Worm (Caenorhabditis elegans) whole organism, L2 larva: ENCODE measurements around the gene frm-8.

Source experiments
- C34F6.9 ChIP-seq: fragments of 150-350 bp; optimal IDR thresholded peaks from 2 replicates; lab custom pipeline; 2014; ENCODE audit warnings: missing biosample characterization, missing genetic modification characterization
- F13H6.1 ChIP-seq: sonication (generic microtip); optimal IDR thresholded peaks from 2 replicates; lab custom pipeline; 2016; ENCODE audit warnings: missing genetic modification characterization, missing compliant biosample characterization
- Y55F3AM.14 ChIP-seq: fragments of 200-800 bp; sonication (Bioruptor generic); optimal IDR thresholded peaks from 2 replicates; lab custom pipeline; 2018; ENCODE audit warnings: mild to moderate bottlenecking, missing genetic modification characterization, missing compliant biosample characterization
- aly-2 ChIP-seq: fragments of 150-350 bp; optimal IDR thresholded peaks from 2 replicates; lab custom pipeline; 2014; ENCODE audit warnings: missing biosample characterization, missing genetic modification characterization
- blmp-1 ChIP-seq: sonication (generic microtip); optimal IDR thresholded peaks from 2 replicates; lab custom pipeline; 2017; ENCODE audit warnings: missing genetic modification characterization, mild to moderate bottlenecking, missing compliant biosample characterization, antibody characterized with exemption, moderate library complexity; ENCODE audit not compliant: insufficient read depth
- ceh-16 ChIP-seq: fragments of 150-350 bp; optimal IDR thresholded peaks from 2 replicates; lab custom pipeline; 2014; ENCODE audit warnings: missing biosample characterization, missing genetic modification characterization
- crh-2 ChIP-seq: sonication (generic microtip); optimal IDR thresholded peaks from 2 replicates; lab custom pipeline; 2017; ENCODE audit warnings: missing biosample characterization, missing genetic modification characterization
- dmd-4 ChIP-seq: sonication (generic microtip); optimal IDR thresholded peaks from 2 replicates; lab custom pipeline; 2017; ENCODE audit warnings: missing biosample characterization, missing genetic modification characterization
- egl-27 ChIP-seq: sonication (generic microtip); optimal IDR thresholded peaks from 3 replicates; lab custom pipeline; 2017; ENCODE audit warnings: missing biosample characterization, missing genetic modification reagents, missing genetic modification characterization
- elt-1 ChIP-seq: fragments of 150-350 bp; optimal IDR thresholded peaks from 2 replicates; lab custom pipeline; 2014; ENCODE audit warnings: missing biosample characterization, missing genetic modification characterization
- elt-3 ChIP-seq: sonication (generic microtip); optimal IDR thresholded peaks from 2 replicates; lab custom pipeline; 2017; ENCODE audit warnings: missing biosample characterization, missing genetic modification characterization
- gmeb-1 ChIP-seq: fragments of 150-350 bp; optimal IDR thresholded peaks from 2 replicates; lab custom pipeline; 2014; ENCODE audit warnings: missing biosample characterization, missing genetic modification characterization
- lin-11 ChIP-seq: fragments of 150-350 bp; sonication (generic microtip); optimal IDR thresholded peaks from 2 replicates; lab custom pipeline; 2014; ENCODE audit warnings: missing biosample characterization, missing genetic modification characterization, inconsistent platforms, mixed read lengths
- lin-13 ChIP-seq: fragments of 150-350 bp; optimal IDR thresholded peaks from 2 replicates; lab custom pipeline; 2014; ENCODE audit warnings: missing biosample characterization, missing genetic modification reagents, missing genetic modification characterization
- lin-39 ChIP-seq: fragments of 150-350 bp; optimal IDR thresholded peaks from 2 replicates; lab custom pipeline; 2014; ENCODE audit warnings: missing biosample characterization, missing genetic modification reagents, missing genetic modification characterization
- mab-5 ChIP-seq: fragments of 150-350 bp; optimal IDR thresholded peaks from 2 replicates; lab custom pipeline; 2014; ENCODE audit warnings: missing biosample characterization, missing genetic modification characterization
- mbf-1 ChIP-seq: sonication (generic microtip); optimal IDR thresholded peaks from 2 replicates; lab custom pipeline; 2017; ENCODE audit warnings: missing biosample characterization, missing genetic modification characterization
- mdl-1 ChIP-seq, 2 experiments: fragments of 150-350 bp in 1 of 2; sonication (generic microtip) in 1 of 2; optimal IDR thresholded peaks; 2 replicates each; lab custom pipeline; 2017; ENCODE audit warnings: missing biosample characterization in 2 of 2, missing genetic modification characterization in 2 of 2
- nhr-11 ChIP-seq: fragments of 150-350 bp; optimal IDR thresholded peaks from 2 replicates; lab custom pipeline; 2014; ENCODE audit warnings: missing biosample characterization, missing genetic modification characterization
- nhr-12 ChIP-seq: fragments of 150-350 bp; optimal IDR thresholded peaks from 2 replicates; lab custom pipeline; 2014; ENCODE audit warnings: missing biosample characterization, missing genetic modification characterization
- nhr-129 ChIP-seq: fragments of 150-350 bp; optimal IDR thresholded peaks from 2 replicates; lab custom pipeline; 2014; ENCODE audit warnings: missing biosample characterization, missing genetic modification characterization
- nhr-21 ChIP-seq: fragments of 150-350 bp; optimal IDR thresholded peaks from 2 replicates; lab custom pipeline; 2014; ENCODE audit warnings: missing biosample characterization, missing genetic modification characterization
- nhr-237 ChIP-seq: fragments of 150-350 bp; optimal IDR thresholded peaks from 2 replicates; lab custom pipeline; 2014; ENCODE audit warnings: missing biosample characterization, missing genetic modification characterization
- nhr-25 ChIP-seq: fragments of 150-350 bp; sonication (generic microtip); optimal IDR thresholded peaks from 3 replicates; lab custom pipeline; 2014; ENCODE audit warnings: missing biosample characterization, missing genetic modification characterization
- nhr-6 ChIP-seq: fragments of 150-350 bp; optimal IDR thresholded peaks from 2 replicates; lab custom pipeline; 2014; ENCODE audit warnings: missing biosample characterization, missing genetic modification characterization
- nhr-77 ChIP-seq: fragments of 150-350 bp; optimal IDR thresholded peaks from 2 replicates; lab custom pipeline; 2014; ENCODE audit warnings: missing biosample characterization, missing genetic modification characterization
- peb-1 ChIP-seq: fragments of 150-350 bp; optimal IDR thresholded peaks from 2 replicates; lab custom pipeline; 2014; ENCODE audit warnings: missing biosample characterization, missing genetic modification characterization
- sem-4 ChIP-seq: fragments of 150-350 bp; optimal IDR thresholded peaks from 2 replicates; lab custom pipeline; 2014; ENCODE audit warnings: missing biosample characterization, missing genetic modification reagents, missing genetic modification characterization
- skn-1 ChIP-seq: sonication (generic microtip); optimal IDR thresholded peaks from 2 replicates; lab custom pipeline; 2017; ENCODE audit warnings: missing biosample characterization, missing genetic modification characterization
- sma-3 ChIP-seq: sonication (generic microtip); optimal IDR thresholded peaks from 2 replicates; lab custom pipeline; 2016; ENCODE audit warnings: missing genetic modification reagents, missing genetic modification characterization, missing compliant biosample characterization
- sma-9 ChIP-seq, 2 experiments: fragments of 150-350 bp in 1 of 2; sonication (generic microtip) in 1 of 2; optimal IDR thresholded peaks; 2 replicates each; lab custom pipeline; 2014 to 2016; ENCODE audit warnings: missing genetic modification characterization in 2 of 2, mild to moderate bottlenecking in 1 of 2, missing biosample characterization in 1 of 2, missing compliant biosample characterization in 1 of 2, missing genetic modification reagents in 1 of 2, moderate library complexity in 1 of 2
- snpc-4 ChIP-seq: fragments of 150-350 bp; optimal IDR thresholded peaks from 2 replicates; lab custom pipeline; 2014; ENCODE audit warnings: missing biosample characterization, missing genetic modification characterization
- unc-62 ChIP-seq: fragments of 150-350 bp; optimal IDR thresholded peaks from 2 replicates; lab custom pipeline; 2014; ENCODE audit warnings: missing biosample characterization, missing genetic modification reagents, missing genetic modification characterization
- zag-1 ChIP-seq: fragments of 150-350 bp; optimal IDR thresholded peaks from 2 replicates; lab custom pipeline; 2014; ENCODE audit warnings: missing biosample characterization, missing genetic modification characterization
- ztf-1 ChIP-seq: fragments of 200-800 bp; sonication (Bioruptor generic); conservative IDR thresholded peaks from 2 replicates; pipeline ENCODE4 v1.3.6; 2022; ENCODE audit warnings: missing genetic modification characterization, missing compliant biosample characterization
- ztf-11 ChIP-seq: sonication (generic microtip); optimal IDR thresholded peaks from 2 replicates; lab custom pipeline; 2017; ENCODE audit warnings: missing biosample characterization, missing genetic modification characterization
- ztf-4 ChIP-seq: fragments of 150-350 bp; optimal IDR thresholded peaks from 2 replicates; lab custom pipeline; 2014; ENCODE audit warnings: missing biosample characterization, missing genetic modification characterization

The frm-8 gene

DNA sequence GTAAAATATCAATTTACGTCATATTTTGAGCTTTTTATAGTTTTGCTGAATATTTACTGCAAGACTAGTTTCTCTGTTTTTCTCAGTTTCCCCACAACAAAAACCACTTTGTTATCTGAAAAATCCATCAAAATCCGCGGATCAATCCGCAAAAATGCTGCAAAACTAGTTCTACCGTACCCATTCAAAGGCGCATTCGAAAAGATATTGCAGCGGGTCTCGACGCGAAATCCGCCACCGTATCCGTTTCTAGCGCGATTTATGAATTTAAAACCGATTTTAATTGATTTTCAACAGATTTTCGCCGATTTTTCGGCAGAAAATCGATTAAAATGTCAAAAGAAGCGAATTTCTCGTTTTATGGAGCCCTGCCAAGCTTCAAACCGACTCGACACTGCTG is 47.6 kb downstream of the frm-8 start, which contains the start of gene R148.4:
TSS of gene R148.4 (plus strand) at position 211 of the 400 bp plus-strand sequence.
- TF ChIP-seq unc-62, result no peak
- no peak for TF ChIP-seq nhr-11
- TF ChIP-seq nhr-12, result no peak
- no peak for TF ChIP-seq mbf-1
- TF ChIP-seq sma-3 (GFP tag; lab: Kevin White, UChicago), result no peak
- TF ChIP-seq nhr-77 (tag; lab: Kevin White, UChicago), result no peak
- no peak for TF ChIP-seq elt-3 (tag; lab: Kevin White, UChicago)
- TF ChIP-seq sma-9 (GFP tag; optimal IDR thresholded peaks at IDR 0.05; lab: Kevin White, UChicago), result no peak
- TF ChIP-seq sma-9 (tag; optimal IDR thresholded peaks at IDR 0.05; lab: Kevin White, UChicago), result no peak

DNA sequence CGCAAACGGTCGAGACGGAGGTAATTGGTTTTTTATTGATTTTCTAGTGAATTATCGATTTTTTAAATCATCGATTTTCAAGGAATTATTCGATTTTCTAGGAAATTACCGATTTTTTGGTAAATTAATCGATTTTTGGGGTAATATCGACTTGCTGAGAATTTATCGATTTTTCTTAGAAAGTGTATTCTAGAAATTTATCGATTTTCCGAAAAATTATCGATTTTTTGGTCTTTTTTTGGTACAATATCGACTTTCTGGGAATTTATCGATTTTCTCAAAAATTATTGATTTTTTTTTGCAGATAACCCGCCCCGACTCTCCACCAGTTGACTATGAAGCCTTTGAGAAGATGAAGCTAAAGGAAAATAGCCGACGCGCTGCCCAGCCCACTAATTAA is 48.4 kb downstream of the frm-8 start:
- no peak for TF ChIP-seq lin-13
- no peak for TF ChIP-seq ztf-1 (GFP tag; lab: Robert Waterston, UW)
- no peak for TF ChIP-seq gmeb-1
- no peak for TF ChIP-seq Y55F3AM.14
- TF ChIP-seq nhr-237 (tag; lab: Kevin White, UChicago), result no peak
- no peak for TF ChIP-seq F13H6.1 (tag; lab: Kevin White, UChicago)
- TF ChIP-seq ztf-4 (tag; lab: Kevin White, UChicago), result no peak
- no peak for TF ChIP-seq nhr-77 (tag; lab: Kevin White, UChicago)
- no peak for TF ChIP-seq nhr-11
- TF ChIP-seq skn-1 (tag; lab: Kevin White, UChicago), result no peak
- TF ChIP-seq nhr-129 (tag; lab: Kevin White, UChicago), result no peak
- no peak for TF ChIP-seq mbf-1
- no peak for TF ChIP-seq nhr-6 (tag; lab: Kevin White, UChicago)
- TF ChIP-seq, all 48 proteins: peak for 0

ce11 chrIII:3169279-3169678 is 49.7 kb downstream of the frm-8 start:
- TF ChIP-seq lin-13 (no peak), lin-39 (tag; lab: Kevin White, UChicago) (no peak), nhr-21 (tag; lab: Kevin White, UChicago) (no peak), snpc-4 (tag; lab: Kevin White, UChicago) (no peak), dmd-4 (tag; lab: Kevin White, UChicago) (no peak), Y55F3AM.14 (no peak), peb-1 (tag; lab: Kevin White, UChicago) (no peak), crh-2 (tag; lab: Kevin White, UChicago) (no peak), elt-1 (tag; lab: Kevin White, UChicago) (no peak), ztf-11 (no peak), elt-3 (tag; lab: Kevin White, UChicago) (no peak), C34F6.9 (no peak)

ce11 chrIII:3165309-3165708 is 53.6 kb downstream of the frm-8 start, which contains the start of gene R148.5:
Gene R148.5, plus strand, starts transcription at chrIII:3165639.
- no peak for TF ChIP-seq Y55F3AM.14
- no peak for TF ChIP-seq skn-1 (tag; lab: Kevin White, UChicago)
- TF ChIP-seq aly-2 (tag; lab: Kevin White, UChicago), result no peak
- TF ChIP-seq lin-13, result no peak
- no peak for TF ChIP-seq elt-3 (tag; lab: Kevin White, UChicago)
- no peak for TF ChIP-seq zag-1 (tag; lab: Kevin White, UChicago)
- no peak for TF ChIP-seq gmeb-1
- no peak for TF ChIP-seq mab-5
- no peak for TF ChIP-seq lin-11 (tag; lab: Kevin White, UChicago)
- no peak for TF ChIP-seq sem-4 (tag; lab: Kevin White, UChicago)
- no peak for TF ChIP-seq sma-3 (GFP tag; lab: Kevin White, UChicago)
- no peak for TF ChIP-seq egl-27 (tag; lab: Kevin White, UChicago)

DNA sequence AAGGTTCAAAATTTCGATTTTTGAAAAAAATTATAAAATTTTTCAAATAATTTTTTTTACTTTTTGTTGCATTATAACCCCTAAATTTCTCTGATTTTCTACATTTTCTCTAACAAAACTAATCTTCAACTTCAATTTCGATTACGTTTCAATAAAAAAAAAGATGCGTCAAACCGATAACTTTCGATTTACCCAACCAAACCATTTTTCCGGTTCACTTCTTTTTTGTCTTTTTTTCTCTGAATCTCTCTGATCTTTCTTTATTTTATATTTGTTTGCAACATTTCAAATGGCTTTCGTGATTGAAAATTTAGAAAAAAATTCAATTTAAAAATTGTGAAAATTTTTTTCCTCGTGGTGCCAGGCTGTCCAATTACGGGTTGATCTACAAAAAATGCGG is 55.5 kb downstream of the frm-8 start:
- TF ChIP-seq nhr-12, result no peak
- TF ChIP-seq ceh-16, result no peak

DNA sequence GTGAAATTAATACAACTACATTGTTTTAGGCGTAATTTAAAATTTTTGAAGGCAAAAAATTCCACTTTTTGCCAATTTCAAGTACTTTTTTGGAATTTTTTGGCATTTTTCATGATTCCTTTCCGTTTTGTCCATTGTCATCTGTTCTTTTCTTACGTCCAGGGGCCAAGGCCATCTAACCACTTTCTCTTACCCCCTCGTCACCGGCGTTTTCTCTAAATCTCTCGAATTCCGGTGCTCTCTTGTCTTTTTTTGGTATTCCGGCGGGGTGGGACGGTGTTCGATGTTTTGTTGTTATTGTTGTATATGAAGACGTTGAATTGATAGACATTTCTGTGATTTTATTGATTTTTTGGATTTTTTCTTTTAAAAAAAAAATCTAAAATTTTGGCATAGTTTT is 57.4 kb downstream of the frm-8 start:
- no peak for TF ChIP-seq mdl-1 (tag; optimal IDR thresholded peaks at IDR 0.05; lab: Kevin White, UChicago)
- TF ChIP-seq sma-9 (GFP tag; optimal IDR thresholded peaks at IDR 0.05; lab: Kevin White, UChicago), result no peak
- no peak for TF ChIP-seq sma-9 (tag; optimal IDR thresholded peaks at IDR 0.05; lab: Kevin White, UChicago)
- peak; percentile 1 for TF ChIP-seq sma-3 (GFP tag; lab: Kevin White, UChicago)
- peak; percentile 78 for TF ChIP-seq blmp-1 (tag; lab: Kevin White, UChicago)
- peak; percentile 77 for TF ChIP-seq nhr-25 (tag; lab: Kevin White, UChicago)
- TF ChIP-seq zag-1 (tag; lab: Kevin White, UChicago), result no peak
- no peak for TF ChIP-seq elt-3 (tag; lab: Kevin White, UChicago)
